Worm (Caenorhabditis elegans): ENCODE measurements around the gene nhr-47.

DNA sequence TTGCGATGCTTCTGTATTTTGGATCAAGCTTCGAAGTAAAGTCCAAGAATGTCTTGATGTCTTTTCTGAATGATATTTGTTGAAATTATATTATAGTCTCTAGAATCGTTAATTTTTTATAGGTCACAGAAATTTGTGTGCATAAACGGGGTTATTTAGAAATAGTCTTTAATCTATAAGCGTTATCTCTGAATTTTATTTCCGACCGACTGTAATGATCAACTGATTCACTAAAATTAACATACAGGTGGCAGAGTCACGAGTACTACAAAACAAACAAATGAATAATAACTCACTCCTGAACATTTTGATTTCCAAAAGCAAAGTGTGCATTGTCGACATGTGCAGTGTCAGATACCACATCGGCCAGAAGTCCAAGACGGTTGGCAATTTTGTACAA, 6.7 kb downstream of the nhr-47 start:
- no peak for TF ChIP-seq tra-4 (tag; optimal IDR thresholded peaks at IDR 0.05)
- TF ChIP-seq scrt-1 (GFP tag; IDR thresholded peaks at IDR 0.05): no peak
- TF ChIP-seq ama-1 (optimal IDR thresholded peaks at IDR 0.05): no peak
- no peak for TF ChIP-seq ceh-36 (tag; optimal IDR thresholded peaks at IDR 0.05)
- no peak for TF ChIP-seq hnd-1 (tag; optimal IDR thresholded peaks at IDR 0.05)
- TF ChIP-seq pes-1 (GFP tag; IDR thresholded peaks at IDR 0.05): no peak
- no peak for TF ChIP-seq hmbx-1 (tag; optimal IDR thresholded peaks at IDR 0.05)
- TF ChIP-seq sea-1 (GFP tag; conservative IDR thresholded peaks at IDR 0.05): no peak
- no peak for TF ChIP-seq B0310.2 (tag; optimal IDR thresholded peaks at IDR 0.05)
- TF ChIP-seq ets-7 (tag; optimal IDR thresholded peaks at IDR 0.05): no peak
- TF ChIP-seq tbx-11 (GFP tag; IDR thresholded peaks at IDR 0.05): no peak
- no peak for TF ChIP-seq flt-1 (GFP tag; IDR thresholded peaks at IDR 0.05)
- no peak for TF ChIP-seq ceh-13 (GFP tag; optimal IDR thresholded peaks at IDR 0.05)
- no peak for TF ChIP-seq hmg-4 (GFP tag; optimal IDR thresholded peaks at IDR 0.05)
